Fruit fly (Drosophila melanogaster) whole organism, embryonic: ENCODE measurements around the gene CG15764.

Source experiments
- Antp ChIP-seq: fragments of 200-800 bp; sonication (Bioruptor generic); optimal IDR thresholded peaks from 3 replicates; lab custom pipeline; 2016; ENCODE audit warnings: missing biosample characterization, missing genetic modification characterization
- Atf3 ChIP-seq: fragments of 200-800 bp; sonication (Bioruptor generic); optimal IDR thresholded peaks from 3 replicates; lab custom pipeline; 2016; ENCODE audit warnings: missing biosample characterization, missing genetic modification characterization
- CG10209 ChIP-seq: fragments of 200-800 bp; sonication (Bioruptor generic); optimal IDR thresholded peaks from 3 replicates; lab custom pipeline; 2017; ENCODE audit warnings: missing biosample characterization, mild to moderate bottlenecking, missing genetic modification characterization, missing genetic modification reagents
- CG1024 ChIP-seq: fragments of 200-800 bp; sonication (Bioruptor generic); IDR thresholded peaks from 2 replicates; pipeline ENCODE4 v1.3.6; 2022; ENCODE audit warnings: missing biosample characterization, missing genetic modification characterization
- CG11695 ChIP-seq: fragments of 200-800 bp; sonication (Bioruptor generic); IDR thresholded peaks from 3 replicates; pipeline ENCODE4 v1.3.6; 2022; ENCODE audit warnings: missing biosample characterization, missing genetic modification characterization
- CG12104 ChIP-seq: fragments of 200-800 bp; sonication (Bioruptor generic); optimal IDR thresholded peaks from 3 replicates; lab custom pipeline; 2016; ENCODE audit warnings: missing biosample characterization, missing genetic modification characterization
- CG13424 ChIP-seq: fragments of 200-800 bp; sonication (Bioruptor generic); optimal IDR thresholded peaks from 2 replicates; lab custom pipeline; 2019; ENCODE audit warnings: missing biosample characterization, mild to moderate bottlenecking, missing genetic modification characterization, moderate library complexity
- CG14667 ChIP-seq: fragments of 200-800 bp; sonication (Bioruptor generic); IDR thresholded peaks from 2 replicates; pipeline ENCODE4 v1.3.6; 2022; ENCODE audit warnings: missing biosample characterization, missing genetic modification characterization
- CG15269 ChIP-seq: fragments of 200-800 bp; sonication (Bioruptor generic); optimal IDR thresholded peaks from 2 replicates; lab custom pipeline; 2018; ENCODE audit warnings: missing biosample characterization, mild to moderate bottlenecking, missing genetic modification characterization, moderate library complexity
- CG17361 ChIP-seq: fragments of 200-800 bp; sonication (Bioruptor generic); IDR thresholded peaks from 3 replicates; pipeline ENCODE4 v1.3.6; 2022; ENCODE audit warnings: missing biosample characterization, missing genetic modification characterization
- CG17568 ChIP-seq: fragments of 200-800 bp; sonication (Bioruptor generic); optimal IDR thresholded peaks from 2 replicates; lab custom pipeline; 2018; ENCODE audit warnings: missing biosample characterization, mild to moderate bottlenecking, missing genetic modification characterization, moderate library complexity
- CG17802 ChIP-seq: fragments of 200-800 bp; sonication (Bioruptor generic); optimal IDR thresholded peaks from 2 replicates; lab custom pipeline; 2018; ENCODE audit warnings: missing biosample characterization, mild to moderate bottlenecking, missing genetic modification characterization, moderate library complexity
- CG1832 ChIP-seq: fragments of 200-800 bp; sonication (Bioruptor generic); optimal IDR thresholded peaks from 2 replicates; lab custom pipeline; 2017; ENCODE audit warnings: missing biosample characterization, mild to moderate bottlenecking, missing genetic modification characterization, inconsistent platforms
- CG2889 ChIP-seq: fragments of 200-800 bp; sonication (Bioruptor generic); IDR thresholded peaks from 3 replicates; pipeline ENCODE4 v1.3.6; 2022; ENCODE audit warnings: missing biosample characterization, missing genetic modification characterization
- CG34224 ChIP-seq: fragments of 200-800 bp; sonication (Bioruptor generic); IDR thresholded peaks from 3 replicates; pipeline ENCODE4 v1.3.6; 2022; ENCODE audit warnings: missing biosample characterization, missing genetic modification characterization; ENCODE audit not compliant: partially characterized antibody
- CG4820 ChIP-seq: fragments of 200-800 bp; sonication (Bioruptor generic); optimal IDR thresholded peaks from 3 replicates; lab custom pipeline; 2016; ENCODE audit warnings: missing biosample characterization, missing genetic modification characterization
- CG6654 ChIP-seq: fragments of 200-800 bp; sonication (Bioruptor generic); optimal IDR thresholded peaks from 2 replicates; lab custom pipeline; 2017; ENCODE audit warnings: missing biosample characterization, mild to moderate bottlenecking, missing genetic modification characterization
- CG6765 ChIP-seq: fragments of 200-800 bp; sonication (Bioruptor generic); optimal IDR thresholded peaks from 3 replicates; lab custom pipeline; 2017; ENCODE audit warnings: missing biosample characterization, mild to moderate bottlenecking, missing genetic modification characterization
- CG6791 ChIP-seq: fragments of 200-800 bp; sonication (Bioruptor generic); IDR thresholded peaks from 3 replicates; pipeline ENCODE4 v1.3.6; 2022; ENCODE audit warnings: missing biosample characterization, missing genetic modification characterization; ENCODE audit not compliant: partially characterized antibody
- CG8290 ChIP-seq, 3 experiments: fragments of 200-800 bp; sonication (Bioruptor generic); optimal IDR thresholded peaks; 2 replicates each; lab custom pipeline; 2016 to 2019; ENCODE audit warnings: missing biosample characterization in 3 of 3, missing genetic modification characterization in 3 of 3, mild to moderate bottlenecking in 2 of 3, moderate library complexity in 1 of 3
- CG9609 ChIP-seq: fragments of 200-800 bp; sonication (Bioruptor generic); optimal IDR thresholded peaks from 3 replicates; lab custom pipeline; 2016; ENCODE audit warnings: missing biosample characterization, missing genetic modification characterization
- CTCF ChIP-seq: fragments of 200-800 bp; sonication (Bioruptor generic); optimal IDR thresholded peaks from 2 replicates; lab custom pipeline; 2017; ENCODE audit warnings: missing biosample characterization, mild to moderate bottlenecking, missing genetic modification characterization, moderate library complexity
- Fer1 ChIP-seq: fragments of 200-800 bp; sonication (Bioruptor generic); optimal IDR thresholded peaks from 2 replicates; lab custom pipeline; 2017; ENCODE audit warnings: missing biosample characterization, mild to moderate bottlenecking, missing genetic modification characterization
- HLH3B ChIP-seq: fragments of 200-800 bp; sonication (Bioruptor generic); IDR thresholded peaks from 2 replicates; pipeline ENCODE4 v1.3.6; 2022; ENCODE audit warnings: missing biosample characterization, missing genetic modification characterization
- Lhr ChIP-seq: fragments of 200-800 bp; sonication (Bioruptor generic); optimal IDR thresholded peaks from 3 replicates; lab custom pipeline; 2017; ENCODE audit warnings: mild to moderate bottlenecking, missing biosample characterization, missing genetic modification reagents, missing genetic modification characterization
- Med ChIP-seq: fragments of 200-800 bp; sonication (Bioruptor generic); peaks from one replicate; lab custom pipeline; 2016; ENCODE audit warnings: missing biosample characterization, missing genetic modification characterization, mild to moderate bottlenecking, inconsistent platforms, moderate library complexity
- NfI ChIP-seq: fragments of 200-800 bp; sonication (Bioruptor generic); optimal IDR thresholded peaks from 3 replicates; lab custom pipeline; 2018; ENCODE audit warnings: missing biosample characterization, mild to moderate bottlenecking, missing genetic modification characterization, moderate library complexity
- Oli ChIP-seq: fragments of 200-800 bp; sonication (Bioruptor generic); optimal IDR thresholded peaks from 2 replicates; lab custom pipeline; 2018; ENCODE audit warnings: missing biosample characterization, mild to moderate bottlenecking, missing genetic modification characterization, moderate library complexity
- Ravus ChIP-seq: fragments of 200-800 bp; sonication (Bioruptor generic); IDR thresholded peaks from 2 replicates; pipeline ENCODE4 v1.3.6; 2022; ENCODE audit warnings: missing biosample characterization, missing genetic modification characterization
- Stat92E ChIP-seq, 3 experiments: fragments of >200 bp in 2 of 3; fragments of 200-800 bp in 1 of 3; sonication (Bioruptor generic) in 1 of 3; optimal IDR thresholded peaks; 2 replicates each; lab custom pipeline; 2017 to 2019; ENCODE audit warnings: missing biosample characterization in 3 of 3, missing genetic modification characterization in 3 of 3, mild to moderate bottlenecking in 1 of 3, moderate library complexity in 1 of 3
- Usf ChIP-seq: fragments of 200-800 bp; sonication (Bioruptor generic); optimal IDR thresholded peaks from 2 replicates; lab custom pipeline; 2017; ENCODE audit warnings: missing genotype, missing biosample characterization, missing genetic modification characterization
- ab ChIP-seq: fragments of 200-800 bp; sonication (Bioruptor generic); optimal IDR thresholded peaks from 2 replicates; lab custom pipeline; 2016; ENCODE audit warnings: missing biosample characterization, missing genetic modification characterization
- abd-A ChIP-seq: fragments of 200-800 bp; sonication (Bioruptor generic); optimal IDR thresholded peaks from 3 replicates; lab custom pipeline; 2019; ENCODE audit warnings: missing biosample characterization, mild to moderate bottlenecking, missing genetic modification characterization, moderate library complexity
- br ChIP-seq: fragments of >200 bp; optimal IDR thresholded peaks from 2 replicates; lab custom pipeline; 2017
- cwo ChIP-seq: fragments of 200-800 bp; sonication (Bioruptor generic); optimal IDR thresholded peaks from 3 replicates; lab custom pipeline; 2017; ENCODE audit warnings: missing biosample characterization, missing genetic modification characterization, mild to moderate bottlenecking, moderate library complexity, missing genetic modification reagents
- emc ChIP-seq: fragments of 200-800 bp; sonication (Bioruptor generic); optimal IDR thresholded peaks from 2 replicates; lab custom pipeline; 2016; ENCODE audit warnings: missing biosample characterization, missing genetic modification characterization
- exex ChIP-seq: fragments of 200-800 bp; sonication (Bioruptor generic); optimal IDR thresholded peaks from 4 replicates; lab custom pipeline; 2018; ENCODE audit warnings: missing biosample characterization, mild to moderate bottlenecking, missing genetic modification characterization, moderate library complexity
- fd64A ChIP-seq: fragments of 200-800 bp; sonication (Bioruptor generic); optimal IDR thresholded peaks from 3 replicates; lab custom pipeline; 2018; ENCODE audit warnings: missing biosample characterization, mild to moderate bottlenecking, missing genetic modification characterization
- fru ChIP-seq: fragments of >200 bp; optimal IDR thresholded peaks from 2 replicates; lab custom pipeline; 2017
- ftz-f1 ChIP-seq: fragments of 200-800 bp; sonication (Bioruptor generic); optimal IDR thresholded peaks from 2 replicates; lab custom pipeline; 2016; ENCODE audit warnings: missing biosample characterization, missing genetic modification characterization
- gem ChIP-seq: fragments of 200-800 bp; sonication (Bioruptor generic); optimal IDR thresholded peaks from 2 replicates; lab custom pipeline; 2019; ENCODE audit warnings: missing biosample characterization, mild to moderate bottlenecking, missing genetic modification characterization, moderate library complexity
- lola ChIP-seq, 3 experiments: fragments of >200 bp in 2 of 3; fragments of 200-800 bp in 1 of 3; sonication (Bioruptor generic) in 1 of 3; optimal IDR thresholded peaks; 2 replicates each; lab custom pipeline; 2017 to 2019; ENCODE audit warnings: missing biosample characterization in 3 of 3, missing genetic modification characterization in 3 of 3, mild to moderate bottlenecking in 1 of 3, moderate library complexity in 1 of 3
- pum ChIP-seq: fragments of 200-800 bp; sonication (Bioruptor generic); optimal IDR thresholded peaks from 2 replicates; lab custom pipeline; 2016; ENCODE audit warnings: missing biosample characterization, missing genetic modification characterization
- ro ChIP-seq: fragments of 200-800 bp; sonication (Bioruptor generic); IDR thresholded peaks from 2 replicates; pipeline ENCODE4 v1.3.6; 2022; ENCODE audit warnings: missing biosample characterization, missing genetic modification characterization
- salm ChIP-seq: fragments of 200-800 bp; sonication (Bioruptor generic); optimal IDR thresholded peaks from 2 replicates; lab custom pipeline; 2018; ENCODE audit warnings: missing biosample characterization, mild to moderate bottlenecking, missing genetic modification characterization
- sc ChIP-seq, 3 experiments: fragments of >200 bp in 2 of 3; fragments of 200-800 bp in 1 of 3; sonication (Bioruptor generic) in 1 of 3; optimal IDR thresholded peaks; 2 replicates in 2 of 3; 3 replicates in 1 of 3; lab custom pipeline; 2017; ENCODE audit warnings: mild to moderate bottlenecking in 1 of 3, missing biosample characterization in 1 of 3, missing genetic modification characterization in 1 of 3, missing genetic modification reagents in 1 of 3
- slou ChIP-seq: fragments of 200-800 bp; sonication (Bioruptor generic); optimal IDR thresholded peaks from 3 replicates; lab custom pipeline; 2016; ENCODE audit warnings: missing biosample characterization, missing genetic modification characterization
- trh ChIP-seq: fragments of 200-800 bp; sonication (Bioruptor generic); optimal IDR thresholded peaks from 2 replicates; lab custom pipeline; 2016; ENCODE audit warnings: missing biosample characterization, missing genetic modification characterization
- unpg ChIP-seq: fragments of 200-800 bp; sonication (Bioruptor generic); optimal IDR thresholded peaks from 3 replicates; lab custom pipeline; 2018; ENCODE audit warnings: missing biosample characterization, mild to moderate bottlenecking, missing genetic modification characterization, moderate library complexity
- vfl ChIP-seq: fragments of 200-800 bp; sonication (Bioruptor generic); optimal IDR thresholded peaks from 2 replicates; lab custom pipeline; 2016; ENCODE audit warnings: missing biosample characterization, missing genetic modification characterization
- wor ChIP-seq: fragments of 200-800 bp; sonication (Bioruptor generic); IDR thresholded peaks from 2 replicates; pipeline ENCODE4 v1.3.6; 2022; ENCODE audit warnings: missing biosample characterization, missing genetic modification characterization

Gene CG15764

dm6 chrX:5883394-5883793, 14.5 kb downstream of the CG15764 start (continued):
- TF ChIP-seq CG6791 (GFP tag; lab: Robert Waterston, UW) = peak; percentile 50; the same call in 1 of the 3 replicates
- no peak for TF ChIP-seq CG6654 (GFP tag; lab: Kevin White, UChicago)
- peak; percentile 86 for TF ChIP-seq Med (GFP tag; lab: Kevin White, UChicago)
- TF ChIP-seq lola (GFP tag; optimal IDR thresholded peaks at IDR 0.05; lab: Kevin White, UChicago) = no peak
- TF ChIP-seq CG1024 (GFP tag; lab: Robert Waterston, UW) = no peak
- TF ChIP-seq CG9609 (GFP tag; lab: Kevin White, UChicago) = peak; percentile 6
- TF ChIP-seq vfl (GFP tag; lab: Kevin White, UChicago) = no peak
- TF ChIP-seq CG13424 (tag; lab: Kevin White, UChicago) = peak; percentile 1
- peak; percentile 19 for TF ChIP-seq CG4820 (GFP tag; lab: Kevin White, UChicago)
- TF ChIP-seq CG17361 = peak; percentile 36; the same call in 1 of the 3 replicates
- TF ChIP-seq cwo (GFP tag; lab: Kevin White, UChicago) = no peak
- TF ChIP-seq Oli = no peak
- TF ChIP-seq trh (GFP tag; lab: Kevin White, UChicago) = no peak
- TF ChIP-seq CG17802 (tag; lab: Kevin White, UChicago) = no peak
- TF ChIP-seq NfI (GFP tag; lab: Kevin White, UChicago) = peak; percentile 42
- no peak; the same call in 1 of the 2 replicates for TF ChIP-seq HLH3B (GFP tag; lab: Robert Waterston, UW)
- no peak for TF ChIP-seq Usf (GFP tag; lab: Kevin White, UChicago)
- TF ChIP-seq Antp (GFP tag; lab: Kevin White, UChicago) = peak; percentile 25
- TF ChIP-seq CG11695 (GFP tag; lab: Robert Waterston, UW) = no peak
- TF ChIP-seq sc (optimal IDR thresholded peaks at IDR 0.05; lab: Kevin White, UChicago) = no peak
- no peak for TF ChIP-seq sc (GFP tag; optimal IDR thresholded peaks at IDR 0.05; lab: Kevin White, UChicago)
- no peak for TF ChIP-seq fru (lab: Kevin White, UChicago)
- 0 out of 2 replicates have a peak, but pooled peaks have one; percentile 23 for TF ChIP-seq CG14667 (GFP tag; lab: Robert Waterston, UW)
- no peak for TF ChIP-seq salm (tag; lab: Kevin White, UChicago)
- TF ChIP-seq gem = peak; percentile 30
- TF ChIP-seq Atf3 (GFP tag; lab: Kevin White, UChicago) = no peak
- TF ChIP-seq CG34224 (GFP tag; lab: Robert Waterston, UW) = no peak
- no peak for TF ChIP-seq br (lab: Kevin White, UChicago)
- no peak for TF ChIP-seq Stat92E (GFP tag; optimal IDR thresholded peaks at IDR 0.05; lab: Kevin White, UChicago)
- TF ChIP-seq wor = no peak
- TF ChIP-seq CG6765 = no peak
- TF ChIP-seq ro (GFP tag; lab: Robert Waterston, UW) = no peak
- TF ChIP-seq ftz-f1 (GFP tag; lab: Kevin White, UChicago) = no peak
- TF ChIP-seq abd-A (tag; lab: Kevin White, UChicago) = no peak
- TF ChIP-seq CG12104 (GFP tag; lab: Kevin White, UChicago) = no peak
- peak; percentile 5 for TF ChIP-seq Fer1 (GFP tag; lab: Kevin White, UChicago)
- peak; percentile 24 for TF ChIP-seq unpg
- no peak for TF ChIP-seq exex
- no peak for TF ChIP-seq fd64A (GFP tag; lab: Kevin White, UChicago)
- no peak for TF ChIP-seq CG1832 (GFP tag; lab: Kevin White, UChicago)
- TF ChIP-seq Ravus (GFP tag; lab: Robert Waterston, UW) = no peak
- peak; percentile 99 for TF ChIP-seq CTCF
- TF ChIP-seq pum (GFP tag; lab: Kevin White, UChicago) = peak; percentile 31
- TF ChIP-seq CG10209 (GFP tag; lab: Kevin White, UChicago) = no peak
- peak; percentile 82 for TF ChIP-seq Lhr (GFP tag; lab: Kevin White, UChicago)
- peak; percentile 19 for TF ChIP-seq slou (GFP tag; lab: Kevin White, UChicago)
- TF ChIP-seq CG17568 = peak; percentile 8
- no peak for TF ChIP-seq ab (GFP tag; lab: Kevin White, UChicago)
- no peak for TF ChIP-seq CG15269 (tag; lab: Kevin White, UChicago)
- TF ChIP-seq CG2889 (GFP tag; lab: Robert Waterston, UW) = no peak
- TF ChIP-seq emc (GFP tag; lab: Kevin White, UChicago) = no peak
- TF ChIP-seq CG8290 (GFP tag; optimal IDR thresholded peaks at IDR 0.05; lab: Kevin White, UChicago) = peak; percentile 44
- TF ChIP-seq CG8290 (tag; optimal IDR thresholded peaks at IDR 0.05; lab: Kevin White, UChicago) = peak in 1 of 2 experiments; percentile 67
